Worm (Caenorhabditis elegans): ENCODE results near the gene H12D21.5.
A peak's percentile ranks its signal among the peaks of the same experiment; 100 is the strongest.

The H12D21.5 gene

DNA sequence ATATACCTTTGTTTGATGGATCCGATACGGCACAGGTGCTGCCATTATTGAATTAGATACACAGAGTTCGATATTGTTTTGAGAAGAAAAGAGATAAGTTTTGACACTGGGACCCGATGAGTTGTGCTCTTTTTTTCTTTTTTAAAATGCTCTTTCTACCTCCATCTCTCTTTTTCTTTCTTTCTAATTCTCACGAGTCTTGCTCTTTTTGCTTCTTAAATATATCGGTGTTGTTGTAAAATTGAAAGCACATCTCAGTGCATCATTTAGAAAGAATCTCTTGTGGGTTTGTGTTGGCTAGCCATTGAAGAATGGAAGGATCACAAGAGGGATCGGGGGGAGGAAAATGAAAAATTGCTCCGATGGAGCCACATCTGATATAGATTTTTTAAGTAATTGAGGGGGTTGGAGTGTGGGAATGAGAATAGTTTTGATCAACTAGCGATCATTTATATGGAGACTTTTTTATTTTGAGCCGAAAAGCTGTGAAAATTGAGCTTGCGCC is 15.6 kb downstream of the H12D21.5 start, which contains the start of gene H12D21.9 (continued):
- TF ChIP-seq nhr-71 (tag; optimal IDR thresholded peaks at IDR 0.05) (peak; percentile 31), grh-1 (GFP tag; IDR thresholded peaks at IDR 0.05) (no peak), mep-1 (tag; optimal IDR thresholded peaks at IDR 0.05) (peak; percentile 3), vab-15 (tag; optimal IDR thresholded peaks at IDR 0.05) (no peak), lin-15B (tag; optimal IDR thresholded peaks at IDR 0.05) (no peak), snu-23 (GFP tag; optimal IDR thresholded peaks at IDR 0.05) (no peak), F16B12.6 (tag; optimal IDR thresholded peaks at IDR 0.05) (no peak), lin-14 (GFP tag; optimal IDR thresholded peaks at IDR 0.05) (peak; percentile 53), fkh-4 (tag; optimal IDR thresholded peaks at IDR 0.05; ENCODE audit: borderline replicate concordance) (peak; percentile 65), egl-13 (tag; optimal IDR thresholded peaks at IDR 0.05) (no peak), snpc-4 (tag; optimal IDR thresholded peaks at IDR 0.05) (no peak)

- peak; percentile 9 for TF ChIP-seq dsc-1 (tag; optimal IDR thresholded peaks at IDR 0.05)
- no peak for TF ChIP-seq unc-62 (GFP tag; optimal IDR thresholded peaks at IDR 0.05)
Measured at ce11 chrV:14910758-14911157, 17.0 kb downstream of the H12D21.5 start.

DNA sequence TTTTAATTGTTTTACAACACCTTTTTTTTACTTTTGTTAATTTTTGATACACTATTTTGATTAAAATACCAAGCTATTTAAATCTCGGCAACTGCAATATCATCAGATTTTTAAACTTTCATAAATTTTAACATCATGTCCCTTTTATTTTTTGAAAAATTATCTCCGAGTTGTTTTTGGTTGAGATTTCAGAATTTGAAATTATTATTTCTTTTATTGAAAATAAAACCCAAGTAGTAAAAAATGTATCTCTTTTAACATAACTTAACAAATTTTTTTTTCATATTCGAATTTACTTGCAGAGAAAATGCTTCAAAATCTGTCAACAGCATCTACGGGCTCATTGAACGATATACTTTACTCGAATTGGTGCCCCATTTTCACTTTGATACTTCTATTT is 21.8 kb downstream of the H12D21.5 start, which contains the start of gene H12D21.11:
TSS of gene H12D21.11 (plus strand) at position 301 of the 400 bp plus-strand sequence.
- no peak for TF ChIP-seq unc-86 (tag; optimal IDR thresholded peaks at IDR 0.05)
- TF ChIP-seq efl-1 (optimal IDR thresholded peaks at IDR 0.05) = no peak
- peak in 1 of 2 experiments; percentile 87 for TF ChIP-seq efl-1 (GFP tag; optimal IDR thresholded peaks at IDR 0.05 in 1 of 2)

DNA sequence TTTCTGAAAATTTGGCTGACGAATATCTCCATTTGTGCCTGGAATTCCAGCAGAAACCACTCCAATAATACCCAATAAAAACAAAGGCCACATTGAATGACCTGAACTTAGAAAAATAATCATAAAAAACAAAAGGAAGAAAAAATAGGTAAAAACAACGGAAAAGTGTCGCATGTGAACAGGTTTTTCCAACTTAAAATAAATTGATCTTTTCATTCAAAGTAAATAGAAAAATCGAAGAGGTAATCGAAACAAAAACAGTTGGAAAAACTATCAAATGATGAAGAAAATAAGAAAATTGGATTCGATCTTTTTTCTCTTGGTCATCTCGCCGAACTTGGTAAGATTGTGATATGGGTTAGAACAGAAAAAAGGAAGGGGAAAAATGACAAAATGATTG is 27.7 kb downstream of the H12D21.5 start, which contains the start of gene zmp-4:
TSS of gene zmp-4 (minus strand) at position 101 of the 400 bp plus-strand sequence.
- TF ChIP-seq aha-1 (tag; optimal IDR thresholded peaks at IDR 0.05) (no peak), blmp-1 (tag; optimal IDR thresholded peaks at IDR 0.05) (peak; percentile 34), nhr-85 (tag) (peak; percentile 37)

- TF ChIP-seq ama-1 (optimal IDR thresholded peaks at IDR 0.05) (no peak), C04F5.9 (tag; optimal IDR thresholded peaks at IDR 0.05) (no peak), ceh-88 (GFP tag; IDR thresholded peaks at IDR 0.05) (no peak), snpc-4 (tag; optimal IDR thresholded peaks at IDR 0.05) (no peak), swsn-7 (tag; optimal IDR thresholded peaks at IDR 0.05) (no peak), skn-1 (tag; optimal IDR thresholded peaks at IDR 0.05) (no peak), ces-1 (GFP tag; optimal IDR thresholded peaks at IDR 0.05) (no peak), nhr-77 (tag; optimal IDR thresholded peaks at IDR 0.05) (no peak), pqm-1 (tag; optimal IDR thresholded peaks at IDR 0.05) (no peak), sptf-1 (tag; optimal IDR thresholded peaks at IDR 0.05) (no peak), ceh-63 (GFP tag; optimal IDR thresholded peaks at IDR 0.05) (no peak), sup-37 (GFP tag; optimal IDR thresholded peaks at IDR 0.05) (no peak), mab-9 (GFP tag; IDR thresholded peaks at IDR 0.05) (no peak), irx-1 (tag; optimal IDR thresholded peaks at IDR 0.05) (no peak)
Measured at ce11 chrV:14924104-14924503, 30.3 kb downstream of the H12D21.5 start, which contains the start of gene srg-54. Gene srg-54 (minus strand): TSS chrV:14924204.

DNA sequence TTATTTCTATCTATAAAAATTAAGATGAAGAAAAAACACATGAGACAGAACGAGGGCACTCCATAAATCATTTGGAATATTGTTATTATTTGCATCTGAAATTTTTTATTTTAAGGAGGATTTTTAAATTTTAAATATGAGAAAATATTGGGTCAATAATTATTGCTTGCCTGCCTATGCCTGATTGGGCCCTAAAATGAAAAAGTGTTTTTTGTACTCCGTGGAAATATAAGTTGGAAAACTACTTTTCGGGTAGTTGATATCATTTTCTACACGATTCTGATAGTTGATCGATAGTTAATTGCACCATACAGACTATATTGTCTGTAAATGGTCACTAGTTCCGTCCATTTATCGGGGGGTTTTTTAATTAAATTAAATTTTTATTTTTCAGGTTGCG is 34.4 kb downstream of the H12D21.5 start, which contains the start of gene srg-55:
TSS of gene srg-55 (minus strand) at position 101 of the 400 bp plus-strand sequence.
- no peak for TF ChIP-seq lsy-2 (tag; optimal IDR thresholded peaks at IDR 0.05)
- no peak for TF ChIP-seq sptf-1 (tag; optimal IDR thresholded peaks at IDR 0.05)
- TF ChIP-seq F16B12.6 (tag; optimal IDR thresholded peaks at IDR 0.05) = no peak
- no peak for TF ChIP-seq nhr-90 (tag; optimal IDR thresholded peaks at IDR 0.05; ENCODE audit: poor library complexity)
- TF ChIP-seq jun-1 (tag; optimal IDR thresholded peaks at IDR 0.05) = no peak
- no peak for TF ChIP-seq xbp-1 (tag; optimal IDR thresholded peaks at IDR 0.05)
- no peak for TF ChIP-seq mab-9 (GFP tag; IDR thresholded peaks at IDR 0.05)
- TF ChIP-seq nhr-47 (tag; optimal IDR thresholded peaks at IDR 0.05) = no peak
- TF ChIP-seq lir-3 (tag; optimal IDR thresholded peaks at IDR 0.05; ENCODE audit: poor library complexity) = no peak
- TF ChIP-seq ces-1 (GFP tag; optimal IDR thresholded peaks at IDR 0.05) = no peak
- no peak for TF ChIP-seq hlh-4 (tag; optimal IDR thresholded peaks at IDR 0.05)
- TF ChIP-seq unc-62 (GFP tag; optimal IDR thresholded peaks at IDR 0.05) = no peak
- no peak for TF ChIP-seq aha-1 (tag; optimal IDR thresholded peaks at IDR 0.05)
- no peak for TF ChIP-seq skn-1 (tag; optimal IDR thresholded peaks at IDR 0.05)
- TF ChIP-seq nhr-76 (tag; optimal IDR thresholded peaks at IDR 0.05) = no peak
- no peak for TF ChIP-seq C16A3.4 (tag; optimal IDR thresholded peaks at IDR 0.05)

All from whole organism, L1 larva.